Fruit fly (Drosophila melanogaster) whole organism, embryonic: Measurements from ENCODE around the gene mRpS23.

Experiments used
- Adf1 ChIP-seq: fragments of 200-800 bp; sonication (Bioruptor generic); IDR thresholded peaks from 2 replicates; pipeline ENCODE4 v1.3.6; 2022; ENCODE audit warnings: missing biosample characterization, missing genetic modification characterization
- Asciz ChIP-seq: fragments of 200-800 bp; sonication (Bioruptor generic); optimal IDR thresholded peaks from 2 replicates; lab custom pipeline; 2017; ENCODE audit warnings: missing biosample characterization, mild to moderate bottlenecking, missing genetic modification characterization, missing genetic modification reagents
- Atf-2 ChIP-seq: fragments of 200-800 bp; sonication (Bioruptor generic); optimal IDR thresholded peaks from 2 replicates; lab custom pipeline; 2016; ENCODE audit warnings: missing biosample characterization, missing genetic modification characterization
- BEAF-32 ChIP-seq: fragments of 200-800 bp; sonication (Bioruptor generic); optimal IDR thresholded peaks from 3 replicates; lab custom pipeline; 2017; ENCODE audit warnings: missing biosample characterization, missing genetic modification characterization, mild to moderate bottlenecking, moderate library complexity, missing genetic modification reagents
- Bteb2 ChIP-seq: fragments of 200-800 bp; sonication (Bioruptor generic); optimal IDR thresholded peaks from 2 replicates; lab custom pipeline; 2016; ENCODE audit warnings: missing biosample characterization, missing genetic modification characterization
- CG10321 ChIP-seq: fragments of 200-800 bp; sonication (Bioruptor generic); IDR thresholded peaks from 2 replicates; pipeline ENCODE4 v1.3.6; 2022; ENCODE audit warnings: missing biosample characterization, missing genetic modification characterization
- CG10959 ChIP-seq: fragments of 200-800 bp; sonication (Bioruptor generic); IDR thresholded peaks from 2 replicates; pipeline ENCODE4 v1.3.6; 2022; ENCODE audit warnings: missing biosample characterization, missing genetic modification characterization
- CG11696 ChIP-seq: fragments of 200-800 bp; sonication (Bioruptor generic); IDR thresholded peaks from 2 replicates; pipeline ENCODE4 v1.3.6; 2022; ENCODE audit warnings: missing biosample characterization, missing genetic modification characterization
- CG12104 ChIP-seq: fragments of 200-800 bp; sonication (Bioruptor generic); optimal IDR thresholded peaks from 3 replicates; lab custom pipeline; 2016; ENCODE audit warnings: missing biosample characterization, missing genetic modification characterization
- CG13296 ChIP-seq: fragments of 200-800 bp; sonication (Bioruptor generic); optimal IDR thresholded peaks from 3 replicates; lab custom pipeline; 2018; ENCODE audit warnings: missing biosample characterization, mild to moderate bottlenecking, missing genetic modification characterization
- CG13775 ChIP-seq: fragments of 200-800 bp; sonication (Bioruptor generic); optimal IDR thresholded peaks from 3 replicates; lab custom pipeline; 2017; ENCODE audit warnings: missing biosample characterization, mild to moderate bottlenecking, missing genetic modification characterization
- CG14965 ChIP-seq: fragments of 200-800 bp; sonication (Bioruptor generic); optimal IDR thresholded peaks from 2 replicates; lab custom pipeline; 2016; ENCODE audit warnings: missing biosample characterization, missing genetic modification characterization, borderline replicate concordance
- CG17612 ChIP-seq: fragments of 200-800 bp; sonication (Bioruptor generic); IDR thresholded peaks from 2 replicates; pipeline ENCODE4 v1.3.6; 2022; ENCODE audit warnings: missing biosample characterization, missing genetic modification characterization
- CG18262 ChIP-seq: fragments of 200-800 bp; optimal IDR thresholded peaks from 3 replicates; lab custom pipeline; 2019; ENCODE audit warnings: missing biosample characterization, mild to moderate bottlenecking, missing genetic modification characterization, moderate library complexity
- CG2678 ChIP-seq: fragments of 200-800 bp; sonication (Bioruptor generic); optimal IDR thresholded peaks from 3 replicates; lab custom pipeline; 2019; ENCODE audit warnings: missing biosample characterization, mild to moderate bottlenecking, missing genetic modification characterization, moderate library complexity
- CG30403 ChIP-seq: fragments of 200-800 bp; sonication (Bioruptor generic); optimal IDR thresholded peaks from 3 replicates; lab custom pipeline; 2016; ENCODE audit warnings: missing biosample characterization, missing genetic modification characterization
- CG34376 ChIP-seq: fragments of 200-800 bp; sonication (Bioruptor generic); optimal IDR thresholded peaks from 2 replicates; lab custom pipeline; 2018; ENCODE audit warnings: missing biosample characterization, mild to moderate bottlenecking, missing genetic modification characterization
- CG4820 ChIP-seq: fragments of 200-800 bp; sonication (Bioruptor generic); optimal IDR thresholded peaks from 3 replicates; lab custom pipeline; 2016; ENCODE audit warnings: missing biosample characterization, missing genetic modification characterization
- CG4854 ChIP-seq: fragments of 200-800 bp; sonication (Bioruptor generic); optimal IDR thresholded peaks from 2 replicates; lab custom pipeline; 2016; ENCODE audit warnings: missing biosample characterization, missing genetic modification characterization, inconsistent platforms
- CG6813 ChIP-seq: fragments of 200-800 bp; sonication (Bioruptor generic); optimal IDR thresholded peaks from 2 replicates; lab custom pipeline; 2017; ENCODE audit warnings: missing biosample characterization, missing genetic modification characterization, mild to moderate bottlenecking, moderate library complexity, missing genetic modification reagents
- CG7556 ChIP-seq: fragments of 200-800 bp; sonication (Bioruptor generic); optimal IDR thresholded peaks from 2 replicates; lab custom pipeline; 2017; ENCODE audit warnings: missing biosample characterization, mild to moderate bottlenecking, missing genetic modification characterization
- CG8089 ChIP-seq: fragments of 200-800 bp; sonication (Bioruptor generic); optimal IDR thresholded peaks from 3 replicates; lab custom pipeline; 2016; ENCODE audit warnings: missing biosample characterization, missing genetic modification characterization
- Deaf1 ChIP-seq: fragments of 200-800 bp; optimal IDR thresholded peaks from 3 replicates; lab custom pipeline; 2019; ENCODE audit warnings: missing biosample characterization, mild to moderate bottlenecking, missing genetic modification characterization, moderate library complexity
- Hey ChIP-seq: fragments of 200-800 bp; sonication (Bioruptor generic); optimal IDR thresholded peaks from 3 replicates; lab custom pipeline; 2018; ENCODE audit warnings: missing biosample characterization, mild to moderate bottlenecking, missing genetic modification characterization
- Hr51 ChIP-seq, 2 experiments: fragments of 200-800 bp; sonication (Bioruptor generic); optimal IDR thresholded peaks; 2 replicates in 1 of 2; 3 replicates in 1 of 2; lab custom pipeline; 2016 to 2018; ENCODE audit warnings: missing biosample characterization in 2 of 2, missing genetic modification characterization in 2 of 2, mild to moderate bottlenecking in 1 of 2, moderate library complexity in 1 of 2
- Meics ChIP-seq: fragments of 200-800 bp; sonication (Bioruptor generic); optimal IDR thresholded peaks from 2 replicates; lab custom pipeline; 2017; ENCODE audit warnings: missing biosample characterization, mild to moderate bottlenecking, missing genetic modification characterization
- NfI ChIP-seq: fragments of 200-800 bp; sonication (Bioruptor generic); optimal IDR thresholded peaks from 3 replicates; lab custom pipeline; 2018; ENCODE audit warnings: missing biosample characterization, mild to moderate bottlenecking, missing genetic modification characterization, moderate library complexity
- Sin3A ChIP-seq: fragments of >200 bp; optimal IDR thresholded peaks from 2 replicates; lab custom pipeline; 2018
- bbx ChIP-seq: fragments of 200-800 bp; sonication (Bioruptor generic); IDR thresholded peaks from 2 replicates; pipeline ENCODE4 v1.3.6; 2022; ENCODE audit warnings: missing biosample characterization, missing genetic modification characterization; ENCODE audit not compliant: partially characterized antibody
- cad ChIP-seq: fragments of >200 bp; optimal IDR thresholded peaks from 2 replicates; lab custom pipeline; 2017; ENCODE audit warnings: missing biosample characterization, missing genetic modification characterization
- ci ChIP-seq: fragments of 200-800 bp; sonication (Bioruptor generic); IDR thresholded peaks from 3 replicates; pipeline ENCODE4 v1.3.6; 2022; ENCODE audit warnings: missing biosample characterization, missing genetic modification characterization
- da ChIP-seq: fragments of 200-800 bp; sonication (Bioruptor generic); optimal IDR thresholded peaks from 2 replicates; lab custom pipeline; 2016; ENCODE audit warnings: missing biosample characterization, missing genetic modification characterization
- dati ChIP-seq: fragments of 200-800 bp; sonication (Bioruptor generic); IDR thresholded peaks from 2 replicates; pipeline ENCODE4 v1.3.6; 2022; ENCODE audit warnings: missing biosample characterization, missing genetic modification characterization
- fd102C ChIP-seq: fragments of 200-800 bp; sonication (Bioruptor generic); optimal IDR thresholded peaks from 2 replicates; lab custom pipeline; 2018; ENCODE audit warnings: missing biosample characterization, mild to moderate bottlenecking, missing genetic modification characterization, moderate library complexity
- grau ChIP-seq: fragments of 200-800 bp; optimal IDR thresholded peaks from 3 replicates; lab custom pipeline; 2019; ENCODE audit warnings: missing biosample characterization, mild to moderate bottlenecking, missing genetic modification characterization, moderate library complexity
- h ChIP-seq: fragments of >200 bp; optimal IDR thresholded peaks from 2 replicates; lab custom pipeline; 2017
- hkb ChIP-seq, 2 experiments: fragments of 200-800 bp in 1 of 2; fragments of >200 bp in 1 of 2; sonication (Bioruptor generic) in 1 of 2; IDR thresholded peaks in 1 of 2; optimal IDR thresholded peaks in 1 of 2; 2 replicates each; pipeline versions ENCODE4 v1.3.6 to Lab custom; 2017 to 2022; ENCODE audit warnings: missing biosample characterization in 1 of 2, missing genetic modification characterization in 1 of 2
- jing ChIP-seq: fragments of 200-800 bp; sonication (Bioruptor generic); optimal IDR thresholded peaks from 2 replicates; lab custom pipeline; 2018; ENCODE audit warnings: missing biosample characterization, mild to moderate bottlenecking, missing genetic modification characterization
- luna ChIP-seq: fragments of 200-800 bp; sonication (Bioruptor generic); optimal IDR thresholded peaks from 2 replicates; lab custom pipeline; 2016; ENCODE audit warnings: missing biosample characterization, missing genetic modification characterization
- mld ChIP-seq: fragments of 200-800 bp; sonication (Bioruptor generic); IDR thresholded peaks from 3 replicates; pipeline ENCODE4 v1.3.6; 2022; ENCODE audit warnings: missing biosample characterization, missing genetic modification characterization; ENCODE audit not compliant: partially characterized antibody
- odd ChIP-seq: fragments of 200-800 bp; sonication (Bioruptor generic); optimal IDR thresholded peaks from 2 replicates; lab custom pipeline; 2017; ENCODE audit warnings: missing biosample characterization, mild to moderate bottlenecking, missing genetic modification characterization
- onecut ChIP-seq: fragments of 200-800 bp; sonication (Bioruptor generic); IDR thresholded peaks from 2 replicates; pipeline ENCODE4 v1.3.6; 2022; ENCODE audit warnings: missing biosample characterization, missing genetic modification characterization
- pan ChIP-seq, 4 experiments: fragments of >200 bp in 3 of 4; fragments of 200-800 bp in 1 of 4; sonication (Bioruptor generic) in 1 of 4; optimal IDR thresholded peaks in 3 of 4; IDR thresholded peaks in 1 of 4; 2 replicates each; pipeline versions ENCODE4 v1.3.6 to Lab custom; 2017 to 2022; ENCODE audit warnings: missing biosample characterization in 2 of 4, missing genetic modification characterization in 2 of 4, mixed read lengths in 1 of 4
- phol ChIP-seq: fragments of 200-800 bp; sonication (Bioruptor generic); optimal IDR thresholded peaks from 3 replicates; lab custom pipeline; 2018; ENCODE audit warnings: missing biosample characterization, mild to moderate bottlenecking, missing genetic modification characterization, moderate library complexity
- schlank ChIP-seq: fragments of 200-800 bp; sonication (Bioruptor generic); optimal IDR thresholded peaks from 2 replicates; lab custom pipeline; 2018; ENCODE audit warnings: missing biosample characterization, mild to moderate bottlenecking, missing genetic modification characterization
- seq ChIP-seq: fragments of 200-800 bp; sonication (Bioruptor generic); IDR thresholded peaks from 2 replicates; pipeline ENCODE4 v1.3.6; 2022; ENCODE audit warnings: missing biosample characterization, missing genetic modification characterization
- so ChIP-seq: fragments of 200-800 bp; sonication (Bioruptor generic); IDR thresholded peaks from 3 replicates; pipeline ENCODE4 v1.3.6; 2022; ENCODE audit warnings: missing biosample characterization, missing genetic modification characterization
- sqz ChIP-seq: fragments of 200-800 bp; sonication (Bioruptor generic); optimal IDR thresholded peaks from 3 replicates; lab custom pipeline; 2018; ENCODE audit warnings: missing biosample characterization, mild to moderate bottlenecking, missing genetic modification characterization
- tap ChIP-seq: fragments of 200-800 bp; optimal IDR thresholded peaks from 3 replicates; lab custom pipeline; 2019; ENCODE audit warnings: missing biosample characterization, mild to moderate bottlenecking, missing genetic modification characterization, moderate library complexity
- tgo ChIP-seq: fragments of 200-800 bp; sonication (Bioruptor generic); IDR thresholded peaks from 3 replicates; pipeline ENCODE4 v1.3.6; 2022; ENCODE audit warnings: missing biosample characterization, missing genetic modification characterization
- tll ChIP-seq, 2 experiments: fragments of 200-800 bp in 1 of 2; fragments of >200 bp in 1 of 2; sonication (Bioruptor generic) in 1 of 2; optimal IDR thresholded peaks; 2 replicates each; lab custom pipeline; 2017 to 2019; ENCODE audit warnings: missing biosample characterization in 2 of 2, missing genetic modification characterization in 2 of 2, mild to moderate bottlenecking in 1 of 2, moderate library complexity in 1 of 2

mRpS23 gene

DNA sequence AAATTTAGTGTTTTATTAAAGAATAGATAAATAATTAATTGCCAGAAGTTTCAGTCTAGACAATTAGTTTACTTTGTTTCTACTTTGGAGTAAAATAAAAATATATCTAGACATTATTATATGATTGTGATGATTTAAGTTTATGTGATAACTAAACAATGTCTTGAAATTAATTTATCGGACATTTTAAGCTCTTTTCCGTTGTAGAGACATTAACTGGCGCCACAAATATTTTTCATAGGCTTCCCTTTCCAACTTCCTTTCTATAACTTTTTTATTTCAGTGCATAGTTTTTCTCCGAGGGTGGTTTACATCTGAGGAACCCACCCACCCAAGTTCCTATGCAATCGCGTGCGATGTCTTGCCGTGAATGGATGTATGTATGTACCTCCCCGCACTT is 41.8 kb upstream of the mRpS23 start (continued):
- TF ChIP-seq CG12104 (GFP tag; lab: Kevin White, UChicago) (no peak), CG13775 (GFP tag; lab: Kevin White, UChicago) (peak; percentile 13), fd102C (GFP tag; lab: Kevin White, UChicago) (no peak), onecut (GFP tag; lab: Robert Waterston, UW) (no peak), CG18262 (tag; lab: Kevin White, UChicago) (peak; percentile 80), CG14965 (GFP tag; lab: Kevin White, UChicago) (no peak), dati (no peak), mld (GFP tag; lab: Robert Waterston, UW) (no peak), Hr51 (GFP tag; optimal IDR thresholded peaks at IDR 0.05; lab: Kevin White, UChicago) (peak in 1 of 2 experiments; percentile 37), ci (GFP tag; lab: Robert Waterston, UW) (no peak; the same call in 2 of the 3 replicates), jing (GFP tag; lab: Kevin White, UChicago) (no peak), CG11696 (GFP tag; lab: Robert Waterston, UW) (no peak), Hey (tag; lab: Kevin White, UChicago) (no peak), grau (tag; lab: Kevin White, UChicago) (peak; percentile 50), tll (GFP tag; optimal IDR thresholded peaks at IDR 0.05; lab: Kevin White, UChicago) (no peak), CG4854 (GFP tag; lab: Kevin White, UChicago) (no peak), CG7556 (GFP tag; lab: Kevin White, UChicago) (peak; percentile 67), so (GFP tag; lab: Robert Waterston, UW) (no peak), CG34376 (no peak), Meics (GFP tag; lab: Kevin White, UChicago) (no peak), schlank (tag; lab: Kevin White, UChicago) (no peak), Adf1 (GFP tag; lab: Robert Waterston, UW) (no peak), phol (tag; lab: Kevin White, UChicago) (peak; percentile 65), h (lab: Kevin White, UChicago) (no peak), CG10959 (no peak), NfI (GFP tag; lab: Kevin White, UChicago) (no peak), Atf-2 (GFP tag; lab: Kevin White, UChicago) (no peak), Deaf1 (tag; lab: Kevin White, UChicago) (no peak), CG13296 (GFP tag; lab: Kevin White, UChicago) (no peak), Bteb2 (GFP tag; lab: Kevin White, UChicago) (no peak), Sin3A (no peak), odd (no peak), CG4820 (GFP tag; lab: Kevin White, UChicago) (peak; percentile 26), pan (optimal IDR thresholded peaks at IDR 0.05; lab: Kevin White, UChicago) (no peak), pan (GFP tag; optimal IDR thresholded peaks at IDR 0.05 in 1 of 2, IDR thresholded peaks at IDR 0.05 in 1 of 2) (no peak), bbx (no peak), CG17612 (GFP tag; lab: Robert Waterston, UW) (no peak), CG6813 (GFP tag; lab: Kevin White, UChicago) (no peak), tgo (GFP tag; lab: Robert Waterston, UW) (no peak; the same call in 2 of the 3 replicates), seq (GFP tag; lab: Robert Waterston, UW) (no peak), CG2678 (peak; percentile 56), BEAF-32 (GFP tag; lab: Kevin White, UChicago) (no peak), CG8089 (GFP tag; lab: Kevin White, UChicago) (no peak), hkb (optimal IDR thresholded peaks at IDR 0.05; lab: Kevin White, UChicago) (no peak), hkb (GFP tag; IDR thresholded peaks at IDR 0.05; lab: Robert Waterston, UW) (no peak; the same call in 1 of the 2 replicates), CG10321 (GFP tag; lab: Robert Waterston, UW) (no peak), sqz (GFP tag; lab: Kevin White, UChicago) (peak; percentile 27), CG30403 (GFP tag; lab: Kevin White, UChicago) (peak; percentile 36), luna (no peak), tap (tag; lab: Kevin White, UChicago) (no peak), cad (GFP tag; lab: Kevin White, UChicago) (no peak), da (GFP tag; lab: Kevin White, UChicago) (no peak), Asciz (GFP tag; lab: Kevin White, UChicago) (peak; percentile 41)
